Fruit fly (Drosophila melanogaster) whole organism, embryonic: Measurements from ENCODE around the gene CG17364.

Experiments
- Antp ChIP-seq: fragments of 200-800 bp; sonication (Bioruptor generic); optimal IDR thresholded peaks from 3 replicates; lab custom pipeline; 2016; ENCODE audit warnings: missing biosample characterization, missing genetic modification characterization
- BtbVII ChIP-seq: fragments of 200-800 bp; sonication (Bioruptor generic); optimal IDR thresholded peaks from 3 replicates; lab custom pipeline; 2017; ENCODE audit warnings: missing biosample characterization, mild to moderate bottlenecking, missing genetic modification characterization
- CG10147 ChIP-seq: fragments of 200-800 bp; sonication (Bioruptor generic); optimal IDR thresholded peaks from 2 replicates; lab custom pipeline; 2019; ENCODE audit warnings: missing biosample characterization, mild to moderate bottlenecking, missing genetic modification characterization, moderate library complexity
- CG10267 ChIP-seq: fragments of 200-800 bp; sonication (Bioruptor generic); optimal IDR thresholded peaks from 2 replicates; lab custom pipeline; 2018; ENCODE audit warnings: missing biosample characterization, mild to moderate bottlenecking, missing genetic modification characterization, moderate library complexity
- CG10959 ChIP-seq: fragments of 200-800 bp; sonication (Bioruptor generic); IDR thresholded peaks from 2 replicates; pipeline ENCODE4 v1.3.6; 2022; ENCODE audit warnings: missing biosample characterization, missing genetic modification characterization
- CG10979 ChIP-seq: fragments of 200-800 bp; sonication (Bioruptor generic); optimal IDR thresholded peaks from 2 replicates; lab custom pipeline; 2018; ENCODE audit warnings: missing biosample characterization, mild to moderate bottlenecking, missing genetic modification characterization, moderate library complexity
- CG11247 ChIP-seq: fragments of 200-800 bp; sonication (Bioruptor generic); IDR thresholded peaks from 2 replicates; pipeline ENCODE4 v1.3.6; 2022; ENCODE audit warnings: missing biosample characterization, missing genetic modification characterization
- CG12104 ChIP-seq: fragments of 200-800 bp; sonication (Bioruptor generic); optimal IDR thresholded peaks from 3 replicates; lab custom pipeline; 2016; ENCODE audit warnings: missing biosample characterization, missing genetic modification characterization
- CG12299 ChIP-seq: fragments of 200-800 bp; sonication (Bioruptor generic); optimal IDR thresholded peaks from 2 replicates; lab custom pipeline; 2018; ENCODE audit warnings: missing biosample characterization, mild to moderate bottlenecking, missing genetic modification characterization
- CG12942 ChIP-seq: fragments of 200-800 bp; sonication (Bioruptor generic); optimal IDR thresholded peaks from 3 replicates; lab custom pipeline; 2016; ENCODE audit warnings: missing biosample characterization, missing genetic modification characterization
- CG13624 ChIP-seq: fragments of 200-800 bp; sonication (Bioruptor generic); optimal IDR thresholded peaks from 2 replicates; lab custom pipeline; 2016; ENCODE audit warnings: missing biosample characterization, missing genetic modification characterization
- CG14014 ChIP-seq: fragments of 200-800 bp; sonication (Bioruptor generic); IDR thresholded peaks from 2 replicates; pipeline ENCODE4 v1.3.6; 2022; ENCODE audit warnings: missing biosample characterization, missing genetic modification characterization
- CG17361 ChIP-seq: fragments of 200-800 bp; sonication (Bioruptor generic); IDR thresholded peaks from 3 replicates; pipeline ENCODE4 v1.3.6; 2022; ENCODE audit warnings: missing biosample characterization, missing genetic modification characterization
- CG2678 ChIP-seq: fragments of 200-800 bp; sonication (Bioruptor generic); optimal IDR thresholded peaks from 3 replicates; lab custom pipeline; 2019; ENCODE audit warnings: missing biosample characterization, mild to moderate bottlenecking, missing genetic modification characterization, moderate library complexity
- CG2889 ChIP-seq: fragments of 200-800 bp; sonication (Bioruptor generic); IDR thresholded peaks from 3 replicates; pipeline ENCODE4 v1.3.6; 2022; ENCODE audit warnings: missing biosample characterization, missing genetic modification characterization
- CG3065 ChIP-seq: fragments of 200-800 bp; sonication (Bioruptor generic); optimal IDR thresholded peaks from 2 replicates; lab custom pipeline; 2016; ENCODE audit warnings: missing biosample characterization, missing genetic modification characterization
- CG33213 ChIP-seq: fragments of 200-800 bp; sonication (Bioruptor generic); optimal IDR thresholded peaks from 3 replicates; lab custom pipeline; 2016; ENCODE audit warnings: missing biosample characterization, missing genetic modification characterization
- CG34422 ChIP-seq: fragments of 200-800 bp; sonication (Bioruptor generic); IDR thresholded peaks from 3 replicates; pipeline ENCODE4 v1.3.6; 2022; ENCODE audit warnings: missing biosample characterization, missing genetic modification characterization
- CG5245 ChIP-seq: fragments of 200-800 bp; sonication (Bioruptor generic); optimal IDR thresholded peaks from 3 replicates; lab custom pipeline; 2016; ENCODE audit warnings: missing biosample characterization, missing genetic modification characterization
- CTCF ChIP-seq: fragments of 200-800 bp; sonication (Bioruptor generic); optimal IDR thresholded peaks from 2 replicates; lab custom pipeline; 2017; ENCODE audit warnings: missing biosample characterization, mild to moderate bottlenecking, missing genetic modification characterization, moderate library complexity
- CkIIα-i1 ChIP-seq: fragments of 200-800 bp; sonication (Bioruptor generic); IDR thresholded peaks from 2 replicates; pipeline ENCODE4 v1.3.6; 2022; ENCODE audit warnings: missing biosample characterization, missing genetic modification characterization
- Dip2 ChIP-seq: fragments of 200-800 bp; sonication (Bioruptor generic); IDR thresholded peaks from 2 replicates; pipeline ENCODE4 v1.3.6; 2022; ENCODE audit warnings: missing biosample characterization, missing genetic modification characterization
- Fer3 ChIP-seq: fragments of 200-800 bp; sonication (Bioruptor generic); optimal IDR thresholded peaks from 2 replicates; lab custom pipeline; 2018; ENCODE audit warnings: missing biosample characterization, mild to moderate bottlenecking, missing genetic modification characterization, moderate library complexity
- GATAe ChIP-seq: fragments of 200-800 bp; sonication (Bioruptor generic); conservative IDR thresholded peaks from 2 replicates; pipeline ENCODE4 v1.3.6; 2022; ENCODE audit warnings: missing biosample characterization, missing genetic modification characterization
- Gsc ChIP-seq: fragments of 200-800 bp; sonication (Bioruptor generic); IDR thresholded peaks from 2 replicates; pipeline ENCODE4 v1.3.6; 2022; ENCODE audit warnings: missing biosample characterization, missing genetic modification characterization
- HLH3B ChIP-seq: fragments of 200-800 bp; sonication (Bioruptor generic); IDR thresholded peaks from 2 replicates; pipeline ENCODE4 v1.3.6; 2022; ENCODE audit warnings: missing biosample characterization, missing genetic modification characterization
- HLH54F ChIP-seq: fragments of 200-800 bp; sonication (Bioruptor generic); optimal IDR thresholded peaks from 3 replicates; lab custom pipeline; 2016; ENCODE audit warnings: missing biosample characterization, missing genetic modification characterization
- Hmx ChIP-seq: fragments of 200-800 bp; sonication (Bioruptor generic); optimal IDR thresholded peaks from 2 replicates; lab custom pipeline; 2016; ENCODE audit warnings: missing biosample characterization, missing genetic modification characterization
- Lim3 ChIP-seq: fragments of 200-800 bp; sonication (Bioruptor generic); IDR thresholded peaks from 2 replicates; pipeline ENCODE4 v1.3.6; 2022; ENCODE audit warnings: missing biosample characterization, missing genetic modification characterization
- Med ChIP-seq: fragments of 200-800 bp; sonication (Bioruptor generic); peaks from one replicate; lab custom pipeline; 2016; ENCODE audit warnings: missing biosample characterization, missing genetic modification characterization, mild to moderate bottlenecking, inconsistent platforms, moderate library complexity
- Myb ChIP-seq: fragments of 200-800 bp; sonication (Bioruptor generic); optimal IDR thresholded peaks from 2 replicates; lab custom pipeline; 2016; ENCODE audit warnings: missing biosample characterization, missing genetic modification characterization
- NC2α ChIP-seq: fragments of 200-800 bp; sonication (Bioruptor generic); optimal IDR thresholded peaks from 2 replicates; lab custom pipeline; 2016; ENCODE audit warnings: missing biosample characterization, missing genetic modification characterization
- NK7.1 ChIP-seq: fragments of 200-800 bp; sonication (Bioruptor generic); optimal IDR thresholded peaks from 3 replicates; lab custom pipeline; 2016; ENCODE audit warnings: missing biosample characterization, missing genetic modification characterization
- PHDP ChIP-seq: fragments of 200-800 bp; sonication (Bioruptor generic); optimal IDR thresholded peaks from 3 replicates; lab custom pipeline; 2018; ENCODE audit warnings: missing biosample characterization, mild to moderate bottlenecking, missing genetic modification characterization, moderate library complexity
- ab ChIP-seq: fragments of 200-800 bp; sonication (Bioruptor generic); optimal IDR thresholded peaks from 2 replicates; lab custom pipeline; 2016; ENCODE audit warnings: missing biosample characterization, missing genetic modification characterization
- bab2 ChIP-seq: fragments of 200-800 bp; sonication (Bioruptor generic); optimal IDR thresholded peaks from 2 replicates; lab custom pipeline; 2016; ENCODE audit warnings: missing biosample characterization, missing genetic modification characterization
- bsh ChIP-seq, 2 experiments: fragments of 200-800 bp; sonication (Bioruptor generic); optimal IDR thresholded peaks; 2 replicates each; lab custom pipeline; 2017 to 2018; ENCODE audit warnings: mild to moderate bottlenecking in 2 of 2, missing biosample characterization in 2 of 2, missing genetic modification characterization in 2 of 2, moderate library complexity in 1 of 2
- chinmo ChIP-seq: fragments of 200-800 bp; sonication (Bioruptor generic); IDR thresholded peaks from 4 replicates; pipeline ENCODE4 v1.3.6; 2022; ENCODE audit warnings: missing biosample characterization, missing genetic modification characterization; ENCODE audit not compliant: partially characterized antibody
- dysf ChIP-seq: fragments of 200-800 bp; sonication (Bioruptor generic); IDR thresholded peaks from 3 replicates; pipeline ENCODE4 v1.3.6; 2022; ENCODE audit warnings: missing biosample characterization, missing genetic modification characterization
- gem ChIP-seq: fragments of 200-800 bp; sonication (Bioruptor generic); optimal IDR thresholded peaks from 2 replicates; lab custom pipeline; 2019; ENCODE audit warnings: missing biosample characterization, mild to moderate bottlenecking, missing genetic modification characterization, moderate library complexity
- gsb ChIP-seq: fragments of 200-800 bp; sonication (Bioruptor generic); IDR thresholded peaks from 2 replicates; pipeline ENCODE4 v1.3.6; 2022; ENCODE audit warnings: missing biosample characterization, missing genetic modification characterization
- jing ChIP-seq: fragments of 200-800 bp; sonication (Bioruptor generic); optimal IDR thresholded peaks from 2 replicates; lab custom pipeline; 2018; ENCODE audit warnings: missing biosample characterization, mild to moderate bottlenecking, missing genetic modification characterization
- nau ChIP-seq: fragments of 200-800 bp; sonication (Bioruptor generic); optimal IDR thresholded peaks from 3 replicates; lab custom pipeline; 2017; ENCODE audit warnings: missing biosample characterization, mild to moderate bottlenecking, missing genetic modification characterization, missing genetic modification reagents
- onecut ChIP-seq: fragments of 200-800 bp; sonication (Bioruptor generic); IDR thresholded peaks from 2 replicates; pipeline ENCODE4 v1.3.6; 2022; ENCODE audit warnings: missing biosample characterization, missing genetic modification characterization
- org-1 ChIP-seq: fragments of 200-800 bp; sonication (Bioruptor generic); optimal IDR thresholded peaks from 2 replicates; lab custom pipeline; 2017; ENCODE audit warnings: missing biosample characterization, missing genetic modification characterization
- peb ChIP-seq: fragments of 200-800 bp; sonication (Bioruptor generic); IDR thresholded peaks from 2 replicates; pipeline ENCODE4 v1.3.6; 2022; ENCODE audit warnings: missing biosample characterization, missing genetic modification characterization
- sens ChIP-seq: fragments of 200-800 bp; sonication (Bioruptor generic); peaks from one replicate; lab custom pipeline; 2016; ENCODE audit warnings: missing biosample characterization, missing genetic modification characterization
- shn ChIP-seq: fragments of 200-800 bp; sonication (Bioruptor generic); optimal IDR thresholded peaks from 3 replicates; lab custom pipeline; 2016; ENCODE audit warnings: missing biosample characterization, missing genetic modification characterization
- slou ChIP-seq: fragments of 200-800 bp; sonication (Bioruptor generic); optimal IDR thresholded peaks from 3 replicates; lab custom pipeline; 2016; ENCODE audit warnings: missing biosample characterization, missing genetic modification characterization
- sqz ChIP-seq: fragments of 200-800 bp; sonication (Bioruptor generic); optimal IDR thresholded peaks from 3 replicates; lab custom pipeline; 2018; ENCODE audit warnings: missing biosample characterization, mild to moderate bottlenecking, missing genetic modification characterization
- tio ChIP-seq: fragments of 200-800 bp; sonication (Bioruptor generic); optimal IDR thresholded peaks from 2 replicates; lab custom pipeline; 2017; ENCODE audit warnings: missing biosample characterization, missing genetic modification characterization, inconsistent platforms
- toy ChIP-seq: fragments of 200-800 bp; sonication (Bioruptor generic); IDR thresholded peaks from 2 replicates; pipeline ENCODE4 v1.3.6; 2022; ENCODE audit warnings: missing biosample characterization, missing genetic modification characterization
- zen ChIP-seq: fragments of 200-800 bp; sonication (Bioruptor generic); optimal IDR thresholded peaks from 3 replicates; lab custom pipeline; 2018; ENCODE audit warnings: missing biosample characterization, mild to moderate bottlenecking, missing genetic modification characterization, moderate library complexity

Gene CG17364

DNA sequence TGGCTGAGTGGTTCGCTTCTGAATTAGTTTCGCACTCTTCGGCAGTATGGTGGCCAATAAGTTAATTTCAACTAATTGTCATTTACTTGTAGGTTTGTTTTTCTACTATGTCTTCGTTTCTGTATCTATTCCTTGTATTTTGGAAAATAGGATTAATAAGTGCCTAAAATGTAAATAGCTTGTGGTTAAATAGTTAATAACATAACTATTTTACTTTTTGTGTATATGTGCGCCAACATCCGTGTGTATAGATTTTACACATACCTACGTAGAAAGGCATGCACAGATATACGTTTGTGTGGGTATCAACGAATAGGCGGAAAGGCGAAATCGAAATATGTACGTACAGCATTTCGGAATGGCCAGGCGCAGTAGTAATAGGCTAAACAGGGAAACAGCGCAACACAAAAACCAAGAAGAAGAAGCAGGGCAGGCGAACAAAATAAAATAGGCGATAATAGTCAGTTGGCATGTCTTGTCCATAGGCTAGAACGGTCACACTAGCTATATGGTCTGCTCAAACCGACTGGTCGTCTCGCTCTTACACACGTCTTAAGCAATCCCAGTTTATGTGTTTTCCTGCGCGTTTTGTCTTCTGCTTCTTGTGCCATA, 9.4 kb upstream of the CG17364 start (continued):
- TF ChIP-seq Lim3 (GFP tag; lab: Robert Waterston, UW) = no peak
- no peak for TF ChIP-seq CTCF (GFP tag; lab: Kevin White, UChicago)
- no peak for TF ChIP-seq shn (GFP tag; lab: Kevin White, UChicago)
- TF ChIP-seq Med = peak; percentile 86
- no peak for TF ChIP-seq CG2678 (tag; lab: Kevin White, UChicago)
- TF ChIP-seq toy = no peak
- TF ChIP-seq CG5245 (GFP tag; lab: Kevin White, UChicago) = no peak
- peak; percentile 8; the same call in 1 of the 3 replicates for TF ChIP-seq CG17361
- peak; percentile 85; the same call in 3 of the 4 replicates for TF ChIP-seq chinmo
- no peak for TF ChIP-seq CG12104 (GFP tag; lab: Kevin White, UChicago)
- TF ChIP-seq dysf (GFP tag; lab: Robert Waterston, UW) = no peak
- TF ChIP-seq HLH3B (GFP tag; lab: Robert Waterston, UW) = no peak
- TF ChIP-seq BtbVII = no peak
- TF ChIP-seq CG2889 = no peak
- TF ChIP-seq Fer3 = no peak
- no peak for TF ChIP-seq GATAe (GFP tag; lab: Robert Waterston, UW)
- no peak for TF ChIP-seq CG10267 (tag; lab: Kevin White, UChicago)
- TF ChIP-seq CG3065 = no peak
- TF ChIP-seq bab2 (GFP tag; lab: Kevin White, UChicago) = no peak
- no peak for TF ChIP-seq CkIIα-i1
- no peak for TF ChIP-seq CG11247
- TF ChIP-seq nau (GFP tag; lab: Kevin White, UChicago) = no peak
- no peak for TF ChIP-seq jing (GFP tag; lab: Kevin White, UChicago)
- no peak for TF ChIP-seq Dip2 (GFP tag; lab: Robert Waterston, UW)
- TF ChIP-seq HLH54F (GFP tag; lab: Kevin White, UChicago) = no peak
- peak; percentile 59 for TF ChIP-seq sens (GFP tag; lab: Kevin White, UChicago)
- TF ChIP-seq CG10147 (GFP tag; lab: Kevin White, UChicago) = no peak
- peak; percentile 38; the same call in 1 of the 2 replicates for TF ChIP-seq onecut
- no peak for TF ChIP-seq gsb (GFP tag; lab: Robert Waterston, UW)
- no peak for TF ChIP-seq Gsc (GFP tag; lab: Robert Waterston, UW)
- peak; percentile 44; the same call in 1 of the 3 replicates for TF ChIP-seq CG34422 (GFP tag; lab: Robert Waterston, UW)
- TF ChIP-seq CG14014 (GFP tag; lab: Robert Waterston, UW) = no peak
- no peak for TF ChIP-seq peb (GFP tag; lab: Robert Waterston, UW)
- TF ChIP-seq Hmx = no peak
- no peak for TF ChIP-seq CG12299 (tag; lab: Kevin White, UChicago)
- no peak for TF ChIP-seq ab (GFP tag; lab: Kevin White, UChicago)
- TF ChIP-seq gem (tag; lab: Kevin White, UChicago) = peak; percentile 26
- TF ChIP-seq sqz = no peak
- no peak for TF ChIP-seq bsh (GFP tag; optimal IDR thresholded peaks at IDR 0.05; lab: Kevin White, UChicago)
- TF ChIP-seq PHDP (tag; lab: Kevin White, UChicago) = no peak
- no peak for TF ChIP-seq Myb
- TF ChIP-seq CG12942 = no peak
- peak; percentile 29 for TF ChIP-seq CG13624
- TF ChIP-seq Antp = no peak
- TF ChIP-seq NK7.1 (GFP tag; lab: Kevin White, UChicago) = no peak
- no peak for TF ChIP-seq CG10979 (tag; lab: Kevin White, UChicago)
- no peak for TF ChIP-seq slou
- TF ChIP-seq CG33213 = no peak
- no peak for TF ChIP-seq tio
- peak; percentile 53 for TF ChIP-seq zen (tag; lab: Kevin White, UChicago)
- no peak for TF ChIP-seq CG10959 (GFP tag; lab: Robert Waterston, UW)
- TF ChIP-seq org-1 (GFP tag; lab: Kevin White, UChicago) = no peak
- no peak for TF ChIP-seq NC2α (GFP tag; lab: Kevin White, UChicago)
